Fruit fly (Drosophila melanogaster): Measurements from ENCODE around the gene CG14667.

- TF ChIP-seq rgr (GFP tag; optimal IDR thresholded peaks at IDR 0.05) = no peak
- TF ChIP-seq usp (GFP tag; optimal IDR thresholded peaks at IDR 0.05) = no peak
- TF ChIP-seq OdsH (GFP tag; optimal IDR thresholded peaks at IDR 0.05) = no peak
- no peak for TF ChIP-seq N (GFP tag; optimal IDR thresholded peaks at IDR 0.05)
- TF ChIP-seq lola (GFP tag; optimal IDR thresholded peaks at IDR 0.05) = no peak
- TF ChIP-seq br (GFP tag; optimal IDR thresholded peaks at IDR 0.05) = no peak
- peak; percentile 14 for TF ChIP-seq fru (GFP tag; optimal IDR thresholded peaks at IDR 0.05)
- no peak for TF ChIP-seq psq (GFP tag; optimal IDR thresholded peaks at IDR 0.05)
- no peak for TF ChIP-seq Hr78 (GFP tag; optimal IDR thresholded peaks at IDR 0.05)
- TF ChIP-seq jim (GFP tag; optimal IDR thresholded peaks at IDR 0.05) = no peak
- TF ChIP-seq Hnf4 (GFP tag; optimal IDR thresholded peaks at IDR 0.05) = no peak
These were observed 10.9 kb downstream of the CG14667 start for dm6 chr3R:5385761-5386160.
